Fruit fly (Drosophila melanogaster) whole organism, embryonic: ENCODE data around the gene CG5568.

ENCODE experiments used
- Ada2b ChIP-seq: fragments of 200-800 bp; sonication (Bioruptor generic); IDR thresholded peaks from 2 replicates; pipeline ENCODE4 v1.3.6; 2022; ENCODE audit warnings: missing biosample characterization, missing genetic modification characterization
- Aef1 ChIP-seq: fragments of 200-800 bp; sonication (Bioruptor generic); IDR thresholded peaks from 3 replicates; pipeline ENCODE4 v1.3.6; 2022; ENCODE audit warnings: missing biosample characterization, missing genetic modification characterization
- Atf6 ChIP-seq: fragments of 200-800 bp; sonication (Bioruptor generic); IDR thresholded peaks from 2 replicates; pipeline ENCODE4 v1.3.6; 2022; ENCODE audit warnings: missing biosample characterization, missing genetic modification characterization
- CG10147 ChIP-seq: fragments of 200-800 bp; sonication (Bioruptor generic); optimal IDR thresholded peaks from 2 replicates; lab custom pipeline; 2019; ENCODE audit warnings: missing biosample characterization, mild to moderate bottlenecking, missing genetic modification characterization, moderate library complexity
- CG10274 ChIP-seq: fragments of 200-800 bp; sonication (Bioruptor generic); optimal IDR thresholded peaks from 3 replicates; lab custom pipeline; 2017; ENCODE audit warnings: missing biosample characterization, mild to moderate bottlenecking, missing genetic modification characterization
- CG10431 ChIP-seq: fragments of 200-800 bp; sonication (Bioruptor generic); optimal IDR thresholded peaks from 3 replicates; lab custom pipeline; 2018; ENCODE audit warnings: missing biosample characterization, mild to moderate bottlenecking, missing genetic modification characterization
- CG12391 ChIP-seq: fragments of 200-800 bp; sonication (Bioruptor generic); optimal IDR thresholded peaks from 3 replicates; lab custom pipeline; 2018; ENCODE audit warnings: missing biosample characterization, mild to moderate bottlenecking, missing genetic modification characterization, moderate library complexity
- CG12659 ChIP-seq: fragments of 200-800 bp; sonication (Bioruptor generic); optimal IDR thresholded peaks from 3 replicates; lab custom pipeline; 2017; ENCODE audit warnings: mild to moderate bottlenecking, missing biosample characterization, missing genetic modification reagents, missing genetic modification characterization
- CG13775 ChIP-seq: fragments of 200-800 bp; sonication (Bioruptor generic); optimal IDR thresholded peaks from 3 replicates; lab custom pipeline; 2017; ENCODE audit warnings: missing biosample characterization, mild to moderate bottlenecking, missing genetic modification characterization
- CG1529 ChIP-seq: fragments of 200-800 bp; sonication (Bioruptor generic); optimal IDR thresholded peaks from 3 replicates; lab custom pipeline; 2018; ENCODE audit warnings: missing biosample characterization, missing genetic modification characterization
- CG1647 ChIP-seq: fragments of 200-800 bp; sonication (Bioruptor generic); optimal IDR thresholded peaks from 3 replicates; lab custom pipeline; 2016; ENCODE audit warnings: missing biosample characterization, missing genetic modification characterization
- CG16815 ChIP-seq: fragments of 200-800 bp; sonication (Bioruptor generic); optimal IDR thresholded peaks from 3 replicates; lab custom pipeline; 2017; ENCODE audit warnings: missing biosample characterization, mild to moderate bottlenecking, missing genetic modification characterization
- CG17385 ChIP-seq: fragments of 200-800 bp; sonication (Bioruptor generic); optimal IDR thresholded peaks from 3 replicates; lab custom pipeline; 2018; ENCODE audit warnings: missing biosample characterization, mild to moderate bottlenecking, missing genetic modification characterization
- CG17802 ChIP-seq: fragments of 200-800 bp; sonication (Bioruptor generic); optimal IDR thresholded peaks from 2 replicates; lab custom pipeline; 2018; ENCODE audit warnings: missing biosample characterization, mild to moderate bottlenecking, missing genetic modification characterization, moderate library complexity
- CG17829 ChIP-seq: fragments of 200-800 bp; optimal IDR thresholded peaks from 2 replicates; lab custom pipeline; 2019; ENCODE audit warnings: missing biosample characterization, mild to moderate bottlenecking, missing genetic modification characterization, moderate library complexity
- CG2120 ChIP-seq: fragments of 200-800 bp; sonication (Bioruptor generic); optimal IDR thresholded peaks from 3 replicates; lab custom pipeline; 2016; ENCODE audit warnings: missing biosample characterization, missing genetic modification characterization
- CG2678 ChIP-seq: fragments of 200-800 bp; sonication (Bioruptor generic); optimal IDR thresholded peaks from 3 replicates; lab custom pipeline; 2019; ENCODE audit warnings: missing biosample characterization, mild to moderate bottlenecking, missing genetic modification characterization, moderate library complexity
- CG31441 ChIP-seq: fragments of 200-800 bp; sonication (Bioruptor generic); IDR thresholded peaks from 2 replicates; pipeline ENCODE4 v1.3.6; 2022; ENCODE audit warnings: missing biosample characterization, missing genetic modification characterization
- CG33557 ChIP-seq: fragments of 200-800 bp; sonication (Bioruptor generic); optimal IDR thresholded peaks from 2 replicates; lab custom pipeline; 2019; ENCODE audit warnings: missing biosample characterization, mild to moderate bottlenecking, missing genetic modification characterization, moderate library complexity
- CG34224 ChIP-seq: fragments of 200-800 bp; sonication (Bioruptor generic); IDR thresholded peaks from 3 replicates; pipeline ENCODE4 v1.3.6; 2022; ENCODE audit warnings: missing biosample characterization, missing genetic modification characterization; ENCODE audit not compliant: partially characterized antibody
- CG4404 ChIP-seq: fragments of 200-800 bp; sonication (Bioruptor generic); IDR thresholded peaks from 2 replicates; pipeline ENCODE4 v1.3.6; 2022; ENCODE audit warnings: missing biosample characterization, missing genetic modification characterization
- CG4424 ChIP-seq: fragments of 200-800 bp; sonication (Bioruptor generic); optimal IDR thresholded peaks from 3 replicates; lab custom pipeline; 2016; ENCODE audit warnings: missing biosample characterization, missing genetic modification characterization
- CG5245 ChIP-seq: fragments of 200-800 bp; sonication (Bioruptor generic); optimal IDR thresholded peaks from 3 replicates; lab custom pipeline; 2016; ENCODE audit warnings: missing biosample characterization, missing genetic modification characterization
- Ets65A ChIP-seq: fragments of 200-800 bp; sonication (Bioruptor generic); peaks from one replicate; lab custom pipeline; 2016; ENCODE audit warnings: missing biosample characterization, missing genetic modification characterization
- Fer2 ChIP-seq: fragments of 200-800 bp; sonication (Bioruptor generic); optimal IDR thresholded peaks from 2 replicates; lab custom pipeline; 2018; ENCODE audit warnings: missing biosample characterization, mild to moderate bottlenecking, missing genetic modification characterization, moderate library complexity
- Gsc ChIP-seq: fragments of 200-800 bp; sonication (Bioruptor generic); IDR thresholded peaks from 2 replicates; pipeline ENCODE4 v1.3.6; 2022; ENCODE audit warnings: missing biosample characterization, missing genetic modification characterization
- HLH3B ChIP-seq: fragments of 200-800 bp; sonication (Bioruptor generic); IDR thresholded peaks from 2 replicates; pipeline ENCODE4 v1.3.6; 2022; ENCODE audit warnings: missing biosample characterization, missing genetic modification characterization
- NC2β ChIP-seq: fragments of 200-800 bp; sonication (Bioruptor generic); optimal IDR thresholded peaks from 2 replicates; lab custom pipeline; 2016; ENCODE audit warnings: missing biosample characterization, missing genetic modification characterization
- NFAT ChIP-seq: fragments of 200-800 bp; sonication (Bioruptor generic); IDR thresholded peaks from 2 replicates; pipeline ENCODE4 v1.3.6; 2022; ENCODE audit warnings: missing biosample characterization, missing genetic modification characterization
- Scr ChIP-seq: fragments of 200-800 bp; sonication (Bioruptor generic); IDR thresholded peaks from 2 replicates; pipeline ENCODE4 v1.3.6; 2022; ENCODE audit warnings: missing biosample characterization, missing genetic modification characterization; ENCODE audit not compliant: partially characterized antibody
- Ssrp ChIP-seq: fragments of 200-800 bp; sonication (Bioruptor generic); optimal IDR thresholded peaks from 2 replicates; lab custom pipeline; 2018; ENCODE audit warnings: missing biosample characterization, mild to moderate bottlenecking, missing genetic modification characterization, moderate library complexity
- Usf ChIP-seq: fragments of 200-800 bp; sonication (Bioruptor generic); optimal IDR thresholded peaks from 2 replicates; lab custom pipeline; 2017; ENCODE audit warnings: missing genotype, missing biosample characterization, missing genetic modification characterization
- fu2 ChIP-seq: fragments of 200-800 bp; sonication (Bioruptor generic); optimal IDR thresholded peaks from 2 replicates; lab custom pipeline; 2016; ENCODE audit warnings: missing biosample characterization, missing genetic modification characterization
- h ChIP-seq: fragments of >200 bp; optimal IDR thresholded peaks from 2 replicates; lab custom pipeline; 2017
- jumu ChIP-seq: fragments of 200-800 bp; sonication (Bioruptor generic); optimal IDR thresholded peaks from 3 replicates; lab custom pipeline; 2016; ENCODE audit warnings: missing biosample characterization, missing genetic modification characterization
- lbe ChIP-seq: fragments of 200-800 bp; sonication (Bioruptor generic); optimal IDR thresholded peaks from 2 replicates; lab custom pipeline; 2016; ENCODE audit warnings: missing biosample characterization, mild to moderate bottlenecking, missing genetic modification characterization
- nom ChIP-seq: fragments of 200-800 bp; sonication (Bioruptor generic); optimal IDR thresholded peaks from 2 replicates; lab custom pipeline; 2017; ENCODE audit warnings: missing biosample characterization, missing genetic modification characterization, mild to moderate bottlenecking, moderate library complexity, missing genetic modification reagents
- p53 ChIP-seq: fragments of 200-800 bp; sonication (Bioruptor generic); optimal IDR thresholded peaks from 2 replicates; lab custom pipeline; 2016; ENCODE audit warnings: missing biosample characterization, missing genetic modification characterization
- peb ChIP-seq: fragments of 200-800 bp; sonication (Bioruptor generic); IDR thresholded peaks from 2 replicates; pipeline ENCODE4 v1.3.6; 2022; ENCODE audit warnings: missing biosample characterization, missing genetic modification characterization
- phol ChIP-seq: fragments of 200-800 bp; sonication (Bioruptor generic); optimal IDR thresholded peaks from 3 replicates; lab custom pipeline; 2018; ENCODE audit warnings: missing biosample characterization, mild to moderate bottlenecking, missing genetic modification characterization, moderate library complexity
- pita ChIP-seq: fragments of 200-800 bp; sonication (Bioruptor generic); optimal IDR thresholded peaks from 2 replicates; lab custom pipeline; 2017; ENCODE audit warnings: missing biosample characterization, mild to moderate bottlenecking, missing genetic modification characterization
- pnt ChIP-seq: fragments of 200-800 bp; sonication (Bioruptor generic); optimal IDR thresholded peaks from 3 replicates; lab custom pipeline; 2016; ENCODE audit warnings: missing biosample characterization, missing genetic modification characterization
- repo ChIP-seq: fragments of 200-800 bp; sonication (Bioruptor generic); optimal IDR thresholded peaks from 2 replicates; lab custom pipeline; 2016; ENCODE audit warnings: missing biosample characterization, missing genetic modification characterization
- seq ChIP-seq: fragments of 200-800 bp; sonication (Bioruptor generic); IDR thresholded peaks from 2 replicates; pipeline ENCODE4 v1.3.6; 2022; ENCODE audit warnings: missing biosample characterization, missing genetic modification characterization
- slp2 ChIP-seq: fragments of 200-800 bp; sonication (Bioruptor generic); optimal IDR thresholded peaks from 2 replicates; lab custom pipeline; 2016; ENCODE audit warnings: missing biosample characterization, missing genetic modification characterization
- sna ChIP-seq: fragments of 200-800 bp; sonication (Bioruptor generic); IDR thresholded peaks from 2 replicates; pipeline ENCODE4 v1.3.6; 2022; ENCODE audit warnings: missing biosample characterization, missing genetic modification characterization; ENCODE audit not compliant: partially characterized antibody
- so ChIP-seq: fragments of 200-800 bp; sonication (Bioruptor generic); IDR thresholded peaks from 3 replicates; pipeline ENCODE4 v1.3.6; 2022; ENCODE audit warnings: missing biosample characterization, missing genetic modification characterization
- sob ChIP-seq: fragments of 200-800 bp; sonication (Bioruptor generic); IDR thresholded peaks from 2 replicates; pipeline ENCODE4 v1.3.6; 2022; ENCODE audit warnings: missing biosample characterization, missing genetic modification characterization
- tgo ChIP-seq: fragments of 200-800 bp; sonication (Bioruptor generic); IDR thresholded peaks from 3 replicates; pipeline ENCODE4 v1.3.6; 2022; ENCODE audit warnings: missing biosample characterization, missing genetic modification characterization
- tin ChIP-seq: fragments of 200-800 bp; sonication (Bioruptor generic); optimal IDR thresholded peaks from 3 replicates; lab custom pipeline; 2016; ENCODE audit warnings: missing biosample characterization, missing genetic modification characterization
- vnd ChIP-seq: fragments of 200-800 bp; sonication (Bioruptor generic); IDR thresholded peaks from 3 replicates; pipeline ENCODE4 v1.3.6; 2022; ENCODE audit warnings: missing biosample characterization, missing genetic modification characterization; ENCODE audit not compliant: partially characterized antibody
- zen2 ChIP-seq: fragments of 200-800 bp; sonication (Bioruptor generic); IDR thresholded peaks from 3 replicates; pipeline ENCODE4 v1.3.6; 2022; ENCODE audit warnings: missing biosample characterization, missing genetic modification characterization; ENCODE audit not compliant: partially characterized antibody

CG5568 gene

dm6 chr3L:5845466-5845865 is 25.8 kb upstream of the CG5568 start, which contains the start of gene vn (continued):
- TF ChIP-seq CG33557 (GFP tag; lab: Kevin White, UChicago) (no peak), Atf6 (GFP tag; lab: Robert Waterston, UW) (no peak), h (lab: Kevin White, UChicago) (no peak), vnd (GFP tag; lab: Robert Waterston, UW) (no peak), sna (0 out of 2 replicates have a peak, but pooled peaks have one; percentile 51), CG10147 (GFP tag; lab: Kevin White, UChicago) (no peak), NFAT (GFP tag; lab: Robert Waterston, UW) (0 out of 2 replicates have a peak, but pooled peaks have one; percentile 12), seq (GFP tag; lab: Robert Waterston, UW) (no peak), CG2678 (tag; lab: Kevin White, UChicago) (no peak), sob (GFP tag; lab: Robert Waterston, UW) (peak; percentile 25; the same call in 1 of the 2 replicates), slp2 (GFP tag; lab: Kevin White, UChicago) (no peak), NC2β (GFP tag; lab: Kevin White, UChicago) (no peak), CG10274 (GFP tag; lab: Kevin White, UChicago) (no peak), phol (tag; lab: Kevin White, UChicago) (no peak), CG2120 (GFP tag; lab: Kevin White, UChicago) (no peak), Ssrp (tag; lab: Kevin White, UChicago) (no peak), Ets65A (GFP tag; lab: Kevin White, UChicago) (no peak), CG16815 (GFP tag; lab: Kevin White, UChicago) (no peak), tin (GFP tag; lab: Kevin White, UChicago) (no peak), HLH3B (GFP tag; lab: Robert Waterston, UW) (no peak), pita (GFP tag; lab: Kevin White, UChicago) (no peak), CG31441 (GFP tag; lab: Robert Waterston, UW) (no peak), CG17802 (no peak), lbe (no peak), CG12659 (no peak), tgo (GFP tag; lab: Robert Waterston, UW) (no peak), Fer2 (tag; lab: Kevin White, UChicago) (no peak), CG17829 (tag; lab: Kevin White, UChicago) (peak; percentile 26), CG1647 (GFP tag; lab: Kevin White, UChicago) (no peak), CG13775 (GFP tag; lab: Kevin White, UChicago) (peak; percentile 3), CG17385 (GFP tag; lab: Kevin White, UChicago) (peak; percentile 2), pnt (GFP tag; lab: Kevin White, UChicago) (no peak), Scr (GFP tag; lab: Robert Waterston, UW) (peak; percentile 50; the same call in 1 of the 2 replicates), CG12391 (tag; lab: Kevin White, UChicago) (no peak), peb (no peak), CG34224 (GFP tag; lab: Robert Waterston, UW) (peak; percentile 61), CG1529 (GFP tag; lab: Kevin White, UChicago) (no peak), CG5245 (GFP tag; lab: Kevin White, UChicago) (no peak), jumu (GFP tag; lab: Kevin White, UChicago) (no peak), fu2 (no peak), Usf (GFP tag; lab: Kevin White, UChicago) (no peak), nom (GFP tag; lab: Kevin White, UChicago) (no peak), so (GFP tag; lab: Robert Waterston, UW) (peak; percentile 48; the same call in 1 of the 3 replicates), Aef1 (GFP tag; lab: Robert Waterston, UW) (no peak; the same call in 2 of the 3 replicates), Ada2b (no peak), Gsc (no peak), zen2 (GFP tag; lab: Robert Waterston, UW) (peak; percentile 57; the same call in 2 of the 3 replicates), CG4404 (GFP tag; lab: Robert Waterston, UW) (no peak), CG4424 (no peak), CG10431 (GFP tag; lab: Kevin White, UChicago) (no peak), repo (no peak), p53 (no peak)
